Fruit fly (Drosophila melanogaster) whole organism, embryonic: ENCODE data around the gene CG12698.
A peak's percentile ranks its signal among the peaks of the same experiment; 100 is the strongest.

Source experiments
- Asciz ChIP-seq: fragments of 200-800 bp; sonication (Bioruptor generic); optimal IDR thresholded peaks from 2 replicates; lab custom pipeline; 2017; ENCODE audit warnings: missing biosample characterization, mild to moderate bottlenecking, missing genetic modification characterization, missing genetic modification reagents
- Atf6 ChIP-seq: fragments of 200-800 bp; sonication (Bioruptor generic); IDR thresholded peaks from 2 replicates; pipeline ENCODE4 v1.3.6; 2022; ENCODE audit warnings: missing biosample characterization, missing genetic modification characterization
- CG10321 ChIP-seq: fragments of 200-800 bp; sonication (Bioruptor generic); IDR thresholded peaks from 2 replicates; pipeline ENCODE4 v1.3.6; 2022; ENCODE audit warnings: missing biosample characterization, missing genetic modification characterization
- CG12769 ChIP-seq: fragments of 200-800 bp; sonication (Bioruptor generic); optimal IDR thresholded peaks from 2 replicates; lab custom pipeline; 2019; ENCODE audit warnings: missing biosample characterization, mild to moderate bottlenecking, missing genetic modification characterization, moderate library complexity
- CG13894 ChIP-seq: fragments of 200-800 bp; sonication (Bioruptor generic); optimal IDR thresholded peaks from 3 replicates; lab custom pipeline; 2018; ENCODE audit warnings: missing biosample characterization, mild to moderate bottlenecking, missing genetic modification characterization, moderate library complexity
- CG14710 ChIP-seq: fragments of 200-800 bp; sonication (Bioruptor generic); optimal IDR thresholded peaks from 3 replicates; lab custom pipeline; 2019; ENCODE audit warnings: missing biosample characterization, mild to moderate bottlenecking, missing genetic modification characterization, moderate library complexity
- CG16863 ChIP-seq: fragments of 200-800 bp; sonication (Bioruptor generic); optimal IDR thresholded peaks from 3 replicates; lab custom pipeline; 2016; ENCODE audit warnings: missing biosample characterization, missing genetic modification characterization
- CG17568 ChIP-seq: fragments of 200-800 bp; sonication (Bioruptor generic); optimal IDR thresholded peaks from 2 replicates; lab custom pipeline; 2018; ENCODE audit warnings: missing biosample characterization, mild to moderate bottlenecking, missing genetic modification characterization, moderate library complexity
- CG2129 ChIP-seq: fragments of 200-800 bp; sonication (Bioruptor generic); IDR thresholded peaks from 2 replicates; pipeline ENCODE4 v1.3.6; 2022; ENCODE audit warnings: missing biosample characterization, missing genetic modification characterization; ENCODE audit not compliant: partially characterized antibody
- CG2875 ChIP-seq: fragments of 200-800 bp; sonication (Bioruptor generic); optimal IDR thresholded peaks from 2 replicates; lab custom pipeline; 2017; ENCODE audit warnings: missing biosample characterization, mild to moderate bottlenecking, missing genetic modification characterization, missing genetic modification reagents
- CG30431 ChIP-seq: fragments of 200-800 bp; sonication (Bioruptor generic); optimal IDR thresholded peaks from 2 replicates; lab custom pipeline; 2017; ENCODE audit warnings: missing biosample characterization, missing genetic modification characterization
- CG3065 ChIP-seq: fragments of 200-800 bp; sonication (Bioruptor generic); optimal IDR thresholded peaks from 2 replicates; lab custom pipeline; 2016; ENCODE audit warnings: missing biosample characterization, missing genetic modification characterization
- CG31365 ChIP-seq: fragments of 200-800 bp; sonication (Bioruptor generic); optimal IDR thresholded peaks from 2 replicates; lab custom pipeline; 2018; ENCODE audit warnings: missing biosample characterization, mild to moderate bottlenecking, missing genetic modification characterization
- CG32767 ChIP-seq: fragments of 200-800 bp; sonication (Bioruptor generic); IDR thresholded peaks from 2 replicates; pipeline ENCODE4 v1.3.6; 2022; ENCODE audit warnings: missing biosample characterization, missing genetic modification characterization
- CG3281 ChIP-seq: fragments of 200-800 bp; sonication (Bioruptor generic); optimal IDR thresholded peaks from 3 replicates; lab custom pipeline; 2017; ENCODE audit warnings: missing biosample characterization, mild to moderate bottlenecking, missing genetic modification characterization
- CG4404 ChIP-seq: fragments of 200-800 bp; sonication (Bioruptor generic); IDR thresholded peaks from 2 replicates; pipeline ENCODE4 v1.3.6; 2022; ENCODE audit warnings: missing biosample characterization, missing genetic modification characterization
- CG6765 ChIP-seq: fragments of 200-800 bp; sonication (Bioruptor generic); optimal IDR thresholded peaks from 3 replicates; lab custom pipeline; 2017; ENCODE audit warnings: missing biosample characterization, mild to moderate bottlenecking, missing genetic modification characterization
- CG7987 ChIP-seq: fragments of 200-800 bp; sonication (Bioruptor generic); optimal IDR thresholded peaks from 2 replicates; lab custom pipeline; 2018; ENCODE audit warnings: missing biosample characterization, mild to moderate bottlenecking, missing genetic modification characterization, moderate library complexity
- CG8388 ChIP-seq: fragments of 200-800 bp; sonication (Bioruptor generic); optimal IDR thresholded peaks from 2 replicates; lab custom pipeline; 2019; ENCODE audit warnings: missing biosample characterization, mild to moderate bottlenecking, missing genetic modification characterization, moderate library complexity
- CG8478 ChIP-seq: fragments of >200 bp; optimal IDR thresholded peaks from 2 replicates; lab custom pipeline; 2018
- CG9876 ChIP-seq: fragments of 200-800 bp; sonication (Bioruptor generic); optimal IDR thresholded peaks from 2 replicates; lab custom pipeline; 2016; ENCODE audit warnings: missing biosample characterization, missing genetic modification characterization
- Chrac-16 ChIP-seq: fragments of 200-800 bp; sonication (Bioruptor generic); optimal IDR thresholded peaks from 3 replicates; lab custom pipeline; 2016; ENCODE audit warnings: missing biosample characterization, missing genetic modification characterization
- Fer1 ChIP-seq: fragments of 200-800 bp; sonication (Bioruptor generic); optimal IDR thresholded peaks from 2 replicates; lab custom pipeline; 2017; ENCODE audit warnings: missing biosample characterization, mild to moderate bottlenecking, missing genetic modification characterization
- Gsc ChIP-seq: fragments of 200-800 bp; sonication (Bioruptor generic); IDR thresholded peaks from 2 replicates; pipeline ENCODE4 v1.3.6; 2022; ENCODE audit warnings: missing biosample characterization, missing genetic modification characterization
- HLH3B ChIP-seq: fragments of 200-800 bp; sonication (Bioruptor generic); IDR thresholded peaks from 2 replicates; pipeline ENCODE4 v1.3.6; 2022; ENCODE audit warnings: missing biosample characterization, missing genetic modification characterization
- Hr39 ChIP-seq: fragments of >200 bp; optimal IDR thresholded peaks from 2 replicates; lab custom pipeline; 2017
- Lhr ChIP-seq: fragments of 200-800 bp; sonication (Bioruptor generic); optimal IDR thresholded peaks from 3 replicates; lab custom pipeline; 2017; ENCODE audit warnings: mild to moderate bottlenecking, missing biosample characterization, missing genetic modification reagents, missing genetic modification characterization
- NK7.1 ChIP-seq: fragments of 200-800 bp; sonication (Bioruptor generic); optimal IDR thresholded peaks from 3 replicates; lab custom pipeline; 2016; ENCODE audit warnings: missing biosample characterization, missing genetic modification characterization
- Ssrp ChIP-seq: fragments of 200-800 bp; sonication (Bioruptor generic); optimal IDR thresholded peaks from 2 replicates; lab custom pipeline; 2018; ENCODE audit warnings: missing biosample characterization, mild to moderate bottlenecking, missing genetic modification characterization, moderate library complexity
- Trl ChIP-seq, 3 experiments: fragments of >200 bp in 2 of 3; fragments of 200-800 bp in 1 of 3; sonication (Bioruptor generic) in 1 of 3; optimal IDR thresholded peaks; 2 replicates in 1 of 3; 3 replicates in 2 of 3; lab custom pipeline; 2016 to 2017; ENCODE audit warnings: missing biosample characterization in 1 of 3, missing genetic modification characterization in 1 of 3
- Vsx1 ChIP-seq: fragments of 200-800 bp; sonication (Bioruptor generic); optimal IDR thresholded peaks from 2 replicates; lab custom pipeline; 2017; ENCODE audit warnings: missing biosample characterization, mild to moderate bottlenecking, missing genetic modification characterization, missing genetic modification reagents
- ara ChIP-seq: fragments of 200-800 bp; sonication (Bioruptor generic); IDR thresholded peaks from 2 replicates; pipeline ENCODE4 v1.3.6; 2022; ENCODE audit warnings: missing biosample characterization, missing genetic modification characterization
- ase ChIP-seq: fragments of 200-800 bp; sonication (Bioruptor generic); IDR thresholded peaks from 3 replicates; pipeline ENCODE4 v1.3.6; 2022; ENCODE audit warnings: missing biosample characterization, missing genetic modification characterization
- ash1 ChIP-seq: fragments of 200-800 bp; sonication (Bioruptor generic); optimal IDR thresholded peaks from 2 replicates; lab custom pipeline; 2018; ENCODE audit warnings: missing biosample characterization, mild to moderate bottlenecking, missing genetic modification characterization
- bbx ChIP-seq: fragments of 200-800 bp; sonication (Bioruptor generic); IDR thresholded peaks from 2 replicates; pipeline ENCODE4 v1.3.6; 2022; ENCODE audit warnings: missing biosample characterization, missing genetic modification characterization; ENCODE audit not compliant: partially characterized antibody
- cato ChIP-seq: fragments of 200-800 bp; sonication (Bioruptor generic); optimal IDR thresholded peaks from 2 replicates; lab custom pipeline; 2016; ENCODE audit warnings: missing biosample characterization, missing genetic modification characterization, borderline replicate concordance
- croc ChIP-seq: fragments of 200-800 bp; sonication (Bioruptor generic); conservative IDR thresholded peaks from 3 replicates; pipeline ENCODE4 v1.3.6; 2022; ENCODE audit warnings: missing biosample characterization, missing genetic modification characterization
- dmrt99B ChIP-seq: fragments of 200-800 bp; sonication (Bioruptor generic); optimal IDR thresholded peaks from 2 replicates; lab custom pipeline; 2018; ENCODE audit warnings: missing biosample characterization, mild to moderate bottlenecking, missing genetic modification characterization, moderate library complexity
- dysf ChIP-seq: fragments of 200-800 bp; sonication (Bioruptor generic); IDR thresholded peaks from 3 replicates; pipeline ENCODE4 v1.3.6; 2022; ENCODE audit warnings: missing biosample characterization, missing genetic modification characterization
- gce ChIP-seq: fragments of 200-800 bp; sonication (Bioruptor generic); IDR thresholded peaks from 3 replicates; pipeline ENCODE4 v1.3.6; 2022; ENCODE audit warnings: missing biosample characterization, missing genetic modification characterization
- gsb-n ChIP-seq: fragments of 200-800 bp; sonication (Bioruptor generic); optimal IDR thresholded peaks from 3 replicates; lab custom pipeline; 2018; ENCODE audit warnings: missing biosample characterization, mild to moderate bottlenecking, missing genetic modification characterization
- ind ChIP-seq: fragments of 200-800 bp; sonication (Bioruptor generic); optimal IDR thresholded peaks from 3 replicates; lab custom pipeline; 2016; ENCODE audit warnings: missing biosample characterization, missing genetic modification characterization
- jigr1 ChIP-seq: fragments of 200-800 bp; sonication (Bioruptor generic); IDR thresholded peaks from 3 replicates; pipeline ENCODE4 v1.3.6; 2022; ENCODE audit warnings: missing biosample characterization, missing genetic modification characterization
- jing ChIP-seq: fragments of 200-800 bp; sonication (Bioruptor generic); optimal IDR thresholded peaks from 2 replicates; lab custom pipeline; 2018; ENCODE audit warnings: missing biosample characterization, mild to moderate bottlenecking, missing genetic modification characterization
- pb ChIP-seq: fragments of 200-800 bp; sonication (Bioruptor generic); optimal IDR thresholded peaks from 3 replicates; lab custom pipeline; 2016; ENCODE audit warnings: missing biosample characterization, missing genetic modification characterization
- phol ChIP-seq: fragments of 200-800 bp; sonication (Bioruptor generic); optimal IDR thresholded peaks from 3 replicates; lab custom pipeline; 2018; ENCODE audit warnings: missing biosample characterization, mild to moderate bottlenecking, missing genetic modification characterization, moderate library complexity
- prd ChIP-seq, 3 experiments: fragments of >200 bp in 2 of 3; fragments of 200-800 bp in 1 of 3; sonication (Bioruptor generic) in 1 of 3; optimal IDR thresholded peaks in 2 of 3; IDR thresholded peaks in 1 of 3; 2 replicates in 2 of 3; 3 replicates in 1 of 3; pipeline versions ENCODE4 v1.3.6 to Lab custom; 2017 to 2022; ENCODE audit warnings: missing biosample characterization in 1 of 3, missing genetic modification characterization in 1 of 3
- sens ChIP-seq: fragments of 200-800 bp; sonication (Bioruptor generic); peaks from one replicate; lab custom pipeline; 2016; ENCODE audit warnings: missing biosample characterization, missing genetic modification characterization
- tgo ChIP-seq: fragments of 200-800 bp; sonication (Bioruptor generic); IDR thresholded peaks from 3 replicates; pipeline ENCODE4 v1.3.6; 2022; ENCODE audit warnings: missing biosample characterization, missing genetic modification characterization
- ttk ChIP-seq: fragments of 200-800 bp; sonication (Bioruptor generic); IDR thresholded peaks from 2 replicates; pipeline ENCODE4 v2.1.2; 2022; ENCODE audit warnings: missing biosample characterization, missing genetic modification characterization
- vfl ChIP-seq: fragments of 200-800 bp; sonication (Bioruptor generic); optimal IDR thresholded peaks from 2 replicates; lab custom pipeline; 2016; ENCODE audit warnings: missing biosample characterization, missing genetic modification characterization
- wor ChIP-seq: fragments of 200-800 bp; sonication (Bioruptor generic); IDR thresholded peaks from 2 replicates; pipeline ENCODE4 v1.3.6; 2022; ENCODE audit warnings: missing biosample characterization, missing genetic modification characterization

Gene CG12698

dm6 chrX:15986654-15987053, 19.3 kb upstream of the CG12698 start, which contains the start of gene ND-20 (continued):
- TF ChIP-seq CG10321 (GFP tag; lab: Robert Waterston, UW) (no peak), CG7987 (no peak), CG2129 (GFP tag; lab: Robert Waterston, UW) (no peak), Fer1 (GFP tag; lab: Kevin White, UChicago) (no peak), Hr39 (lab: Kevin White, UChicago) (no peak), gce (GFP tag; lab: Robert Waterston, UW) (no peak), pb (GFP tag; lab: Kevin White, UChicago) (no peak), CG31365 (tag; lab: Kevin White, UChicago) (no peak), tgo (GFP tag; lab: Robert Waterston, UW) (no peak), ara (GFP tag; lab: Robert Waterston, UW) (no peak), CG4404 (no peak), CG16863 (no peak), Asciz (GFP tag; lab: Kevin White, UChicago) (no peak), cato (no peak), ind (no peak), CG13894 (no peak), phol (tag; lab: Kevin White, UChicago) (peak; percentile 50), Atf6 (GFP tag; lab: Robert Waterston, UW) (no peak), CG12769 (no peak), croc (no peak), CG6765 (GFP tag; lab: Kevin White, UChicago) (no peak), sens (GFP tag; lab: Kevin White, UChicago) (peak; percentile 80), wor (GFP tag; lab: Robert Waterston, UW) (no peak), CG9876 (GFP tag; lab: Kevin White, UChicago) (peak; percentile 18), Trl (optimal IDR thresholded peaks at IDR 0.05; lab: Kevin White, UChicago) (no peak), Trl (GFP tag; optimal IDR thresholded peaks at IDR 0.05; lab: Kevin White, UChicago) (no peak), Vsx1 (GFP tag; lab: Kevin White, UChicago) (no peak), jing (GFP tag; lab: Kevin White, UChicago) (no peak), Ssrp (tag; lab: Kevin White, UChicago) (peak; percentile 0), NK7.1 (GFP tag; lab: Kevin White, UChicago) (no peak), CG8478 (lab: Kevin White, UChicago) (no peak), CG2875 (GFP tag; lab: Kevin White, UChicago) (no peak), CG32767 (no peak), CG17568 (no peak), CG8388 (GFP tag; lab: Kevin White, UChicago) (no peak), dmrt99B (tag; lab: Kevin White, UChicago) (no peak), Gsc (no peak), ase (no peak), gsb-n (tag; lab: Kevin White, UChicago) (no peak), CG3065 (GFP tag; lab: Kevin White, UChicago) (no peak), HLH3B (GFP tag; lab: Robert Waterston, UW) (no peak), CG3281 (GFP tag; lab: Kevin White, UChicago) (no peak), vfl (GFP tag; lab: Kevin White, UChicago) (no peak), bbx (GFP tag; lab: Robert Waterston, UW) (no peak), Lhr (GFP tag; lab: Kevin White, UChicago) (peak; percentile 53), Chrac-16 (GFP tag; lab: Kevin White, UChicago) (no peak), prd (optimal IDR thresholded peaks at IDR 0.05; lab: Kevin White, UChicago) (no peak), prd (GFP tag; IDR thresholded peaks at IDR 0.05; lab: Robert Waterston, UW) (no peak), jigr1 (GFP tag; lab: Robert Waterston, UW) (no peak), CG30431 (GFP tag; lab: Kevin White, UChicago) (no peak), ash1 (GFP tag; lab: Kevin White, UChicago) (no peak), ttk (GFP tag; lab: Robert Waterston, UW) (no peak), dysf (GFP tag; lab: Robert Waterston, UW) (no peak), CG14710 (tag; lab: Kevin White, UChicago) (peak; percentile 65)
